Fruit fly (Drosophila melanogaster) whole organism, prepupa: Measurements from ENCODE around the gene Wdr59.

Experiments
- CG10631 ChIP-seq: fragments of 200-800 bp; sonication (Bioruptor generic); optimal IDR thresholded peaks from 2 replicates; lab custom pipeline; 2016; ENCODE audit warnings: missing biosample characterization, missing genetic modification characterization
- CG10669 ChIP-seq: fragments of 200-800 bp; sonication (Bioruptor generic); optimal IDR thresholded peaks from 3 replicates; lab custom pipeline; 2018; ENCODE audit warnings: missing biosample characterization, mild to moderate bottlenecking, missing genetic modification characterization, moderate library complexity
- CG11762 ChIP-seq: fragments of 200-800 bp; sonication (Bioruptor generic); optimal IDR thresholded peaks from 3 replicates; lab custom pipeline; 2016; ENCODE audit warnings: missing biosample characterization, missing genetic modification characterization; ENCODE audit not compliant: insufficient read depth
- CG11902 ChIP-seq: fragments of 200-800 bp; sonication (Bioruptor generic); optimal IDR thresholded peaks from 3 replicates; lab custom pipeline; 2016; ENCODE audit warnings: missing biosample characterization, missing genetic modification characterization
- CG1621 ChIP-seq: fragments of 200-800 bp; sonication (Bioruptor generic); optimal IDR thresholded peaks from 3 replicates; lab custom pipeline; 2018; ENCODE audit warnings: missing biosample characterization, mild to moderate bottlenecking, missing genetic modification characterization
- CG16779 ChIP-seq: fragments of 200-800 bp; sonication (Bioruptor generic); optimal IDR thresholded peaks from 3 replicates; lab custom pipeline; 2017; ENCODE audit warnings: missing biosample characterization, mild to moderate bottlenecking, missing genetic modification characterization
- CG3032 ChIP-seq: fragments of 200-800 bp; optimal IDR thresholded peaks from 2 replicates; lab custom pipeline; 2019; ENCODE audit warnings: missing biosample characterization, mild to moderate bottlenecking, missing genetic modification characterization, moderate library complexity
- CG31627 ChIP-seq: fragments of 200-800 bp; sonication (Bioruptor generic); optimal IDR thresholded peaks from 3 replicates; lab custom pipeline; 2016; ENCODE audit warnings: missing biosample characterization, missing genetic modification characterization
- CG32006 ChIP-seq: fragments of 200-800 bp; sonication (Bioruptor generic); optimal IDR thresholded peaks from 3 replicates; lab custom pipeline; 2017; ENCODE audit warnings: missing biosample characterization, mild to moderate bottlenecking, missing genetic modification characterization
- CG34406 ChIP-seq: fragments of 200-800 bp; sonication (Bioruptor generic); optimal IDR thresholded peaks from 3 replicates; lab custom pipeline; 2016; ENCODE audit warnings: missing biosample characterization, missing genetic modification characterization
- CG3919 ChIP-seq: fragments of 200-800 bp; sonication (Bioruptor generic); optimal IDR thresholded peaks from 3 replicates; lab custom pipeline; 2016; ENCODE audit warnings: missing biosample characterization, missing genetic modification characterization
- CG4318 ChIP-seq: fragments of 200-800 bp; sonication (Bioruptor generic); optimal IDR thresholded peaks from 3 replicates; lab custom pipeline; 2017; ENCODE audit warnings: missing biosample characterization, mild to moderate bottlenecking, missing genetic modification characterization
- CG6163 ChIP-seq: fragments of 200-800 bp; sonication (Bioruptor generic); IDR thresholded peaks from 3 replicates; pipeline ENCODE4 v1.3.6; 2022; ENCODE audit warnings: missing biosample characterization, missing genetic modification characterization
- CG6792 ChIP-seq: fragments of 200-800 bp; sonication (Bioruptor generic); optimal IDR thresholded peaks from 3 replicates; lab custom pipeline; 2016; ENCODE audit warnings: missing biosample characterization, missing genetic modification characterization
- CG6808 ChIP-seq: fragments of 200-800 bp; sonication (Bioruptor generic); optimal IDR thresholded peaks from 3 replicates; lab custom pipeline; 2017; ENCODE audit warnings: missing biosample characterization, missing genetic modification characterization, mild to moderate bottlenecking, moderate library complexity, missing genetic modification reagents
- CG6854 ChIP-seq: fragments of 200-800 bp; sonication (Bioruptor generic); optimal IDR thresholded peaks from 2 replicates; lab custom pipeline; 2017; ENCODE audit warnings: missing biosample characterization, mild to moderate bottlenecking, missing genetic modification characterization
- CG7368 ChIP-seq: fragments of 200-800 bp; sonication (Bioruptor generic); optimal IDR thresholded peaks from 3 replicates; lab custom pipeline; 2016; ENCODE audit warnings: missing biosample characterization, missing genetic modification characterization
- CG9139 ChIP-seq: fragments of 200-800 bp; sonication (Bioruptor generic); optimal IDR thresholded peaks from 3 replicates; lab custom pipeline; 2017; ENCODE audit warnings: missing biosample characterization, mild to moderate bottlenecking, missing genetic modification characterization
- Eip75B ChIP-seq: fragments of 200-800 bp; sonication (Bioruptor generic); optimal IDR thresholded peaks from 3 replicates; lab custom pipeline; 2016; ENCODE audit warnings: missing biosample characterization, missing genetic modification characterization
- Eip78C ChIP-seq: fragments of 200-800 bp; sonication (Bioruptor generic); peaks from one replicate; lab custom pipeline; 2016; ENCODE audit warnings: missing biosample characterization, missing genetic modification characterization
- Eip93F ChIP-seq: fragments of 200-800 bp; sonication (Bioruptor generic); optimal IDR thresholded peaks from 2 replicates; lab custom pipeline; 2016; ENCODE audit warnings: missing biosample characterization, mild to moderate bottlenecking, missing genetic modification characterization
- Ets21C ChIP-seq: fragments of 200-800 bp; sonication (Bioruptor generic); optimal IDR thresholded peaks from 3 replicates; lab custom pipeline; 2016; ENCODE audit warnings: missing biosample characterization, missing genetic modification characterization
- Ets96B ChIP-seq: fragments of 200-800 bp; optimal IDR thresholded peaks from 2 replicates; lab custom pipeline; 2019; ENCODE audit warnings: missing biosample characterization, mild to moderate bottlenecking, missing genetic modification characterization, moderate library complexity
- Gug ChIP-seq: fragments of 200-800 bp; sonication (Bioruptor generic); IDR thresholded peaks from 2 replicates; pipeline ENCODE4 v1.3.6; 2022; ENCODE audit warnings: missing biosample characterization, missing genetic modification characterization
- Hr38 ChIP-seq: sonication (Bioruptor generic); optimal IDR thresholded peaks from 2 replicates; lab custom pipeline; 2016; ENCODE audit warnings: missing biosample characterization, missing genetic modification characterization
- Hr39 ChIP-seq: fragments of 200-800 bp; sonication (Bioruptor generic); optimal IDR thresholded peaks from 2 replicates; lab custom pipeline; 2016; ENCODE audit warnings: missing biosample characterization, missing genetic modification characterization
- Hr4 ChIP-seq: fragments of 200-800 bp; sonication (Bioruptor generic); optimal IDR thresholded peaks from 3 replicates; lab custom pipeline; 2016; ENCODE audit warnings: missing biosample characterization, missing genetic modification characterization
- Met ChIP-seq: fragments of 200-800 bp; sonication (Bioruptor generic); optimal IDR thresholded peaks from 3 replicates; lab custom pipeline; 2016; ENCODE audit warnings: missing biosample characterization, missing genetic modification characterization
- Smox ChIP-seq: fragments of 200-800 bp; sonication (Bioruptor generic); optimal IDR thresholded peaks from 3 replicates; lab custom pipeline; 2016; ENCODE audit warnings: missing biosample characterization, missing genetic modification characterization
- Sox102F ChIP-seq: fragments of 200-800 bp; sonication (Bioruptor generic); optimal IDR thresholded peaks from 2 replicates; lab custom pipeline; 2016; ENCODE audit warnings: missing biosample characterization, mild to moderate bottlenecking, missing genetic modification characterization
- achi ChIP-seq: fragments of 200-800 bp; sonication (Bioruptor generic); optimal IDR thresholded peaks from 3 replicates; lab custom pipeline; 2016; ENCODE audit warnings: missing biosample characterization, missing genetic modification characterization
- acj6 ChIP-seq: fragments of 200-800 bp; sonication (Bioruptor generic); optimal IDR thresholded peaks from 3 replicates; lab custom pipeline; 2016; ENCODE audit warnings: missing biosample characterization, missing genetic modification characterization
- dac ChIP-seq: fragments of 200-800 bp; sonication (Bioruptor generic); optimal IDR thresholded peaks from 2 replicates; lab custom pipeline; 2017; ENCODE audit warnings: missing biosample characterization, mild to moderate bottlenecking, missing genetic modification characterization
- dsx ChIP-seq: fragments of 200-800 bp; optimal IDR thresholded peaks from 3 replicates; lab custom pipeline; 2019; ENCODE audit warnings: missing biosample characterization, mild to moderate bottlenecking, missing genetic modification characterization, moderate library complexity; ENCODE audit not compliant: poor library complexity, severe bottlenecking
- eg ChIP-seq: fragments of 200-800 bp; sonication (Bioruptor generic); IDR thresholded peaks from 3 replicates; pipeline ENCODE4 v1.3.6; 2022; ENCODE audit warnings: missing biosample characterization, missing genetic modification characterization
- fd59A ChIP-seq: fragments of 200-800 bp; sonication (Bioruptor generic); optimal IDR thresholded peaks from 2 replicates; lab custom pipeline; 2017; ENCODE audit warnings: missing biosample characterization, mild to moderate bottlenecking, missing genetic modification characterization, missing genetic modification reagents
- fkh ChIP-seq: fragments of 200-800 bp; sonication (Bioruptor generic); optimal IDR thresholded peaks from 3 replicates; lab custom pipeline; 2017; ENCODE audit warnings: missing biosample characterization, mild to moderate bottlenecking, missing genetic modification characterization, moderate library complexity
- net ChIP-seq: fragments of 200-800 bp; sonication (Bioruptor generic); optimal IDR thresholded peaks from 3 replicates; lab custom pipeline; 2016; ENCODE audit warnings: missing biosample characterization, missing genetic modification characterization
- salr ChIP-seq, 2 experiments: fragments of 200-800 bp; sonication (Bioruptor generic); optimal IDR thresholded peaks; 3 replicates each; lab custom pipeline; 2016 to 2018; ENCODE audit warnings: missing biosample characterization in 2 of 2, missing genetic modification characterization in 2 of 2, mild to moderate bottlenecking in 1 of 2
- spab ChIP-seq: fragments of 200-800 bp; sonication (Bioruptor generic); optimal IDR thresholded peaks from 2 replicates; lab custom pipeline; 2017; ENCODE audit warnings: missing biosample characterization, mild to moderate bottlenecking, missing genetic modification characterization, missing genetic modification reagents
- ss ChIP-seq, 2 experiments: fragments of 200-800 bp; sonication (Bioruptor generic); optimal IDR thresholded peaks; 2 replicates in 1 of 2; 3 replicates in 1 of 2; lab custom pipeline; 2017 to 2018; ENCODE audit warnings: mild to moderate bottlenecking in 2 of 2, missing biosample characterization in 2 of 2, missing genetic modification characterization in 2 of 2, moderate library complexity in 1 of 2
- svp ChIP-seq: fragments of 200-800 bp; sonication (Bioruptor generic); peaks from one replicate; lab custom pipeline; 2016; ENCODE audit warnings: missing biosample characterization, missing genetic modification characterization
- vri ChIP-seq: fragments of 200-800 bp; sonication (Bioruptor generic); optimal IDR thresholded peaks from 3 replicates; lab custom pipeline; 2016; ENCODE audit warnings: missing biosample characterization, mild to moderate bottlenecking, missing genetic modification characterization

Wdr59 gene

DNA sequence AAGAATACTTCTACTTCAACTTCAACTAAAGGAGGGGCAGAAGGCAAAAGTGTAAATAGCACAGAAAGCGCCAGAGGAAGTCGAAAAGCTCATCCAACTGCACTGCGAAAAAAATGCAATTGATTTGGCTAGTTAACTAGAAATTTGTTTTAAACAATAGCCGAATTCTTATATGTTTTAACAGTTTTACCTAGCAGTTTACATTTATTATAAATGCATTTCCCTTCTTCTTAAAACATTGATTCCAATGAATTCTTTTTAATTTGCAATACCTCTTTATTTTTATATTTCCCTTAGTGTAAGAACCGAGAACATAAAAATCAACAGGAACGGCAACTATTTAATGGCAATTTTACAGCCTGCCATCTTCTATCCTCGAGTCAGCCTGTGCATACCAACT, 42.9 kb upstream of the Wdr59 start:
- TF ChIP-seq net (GFP tag; lab: Kevin White, UChicago) (no peak), CG6808 (peak; percentile 37), Eip75B (GFP tag; lab: Kevin White, UChicago) (peak; percentile 46), CG1621 (no peak), ss (GFP tag; optimal IDR thresholded peaks at IDR 0.05; lab: Kevin White, UChicago) (peak; percentile 13 to 27), Hr4 (GFP tag; lab: Kevin White, UChicago) (peak; percentile 0), Gug (GFP tag; lab: Robert Waterston, UW) (no peak), CG10669 (GFP tag; lab: Kevin White, UChicago) (peak; percentile 49), CG3032 (tag; lab: Kevin White, UChicago) (peak; percentile 59), Ets96B (peak; percentile 58), CG6163 (GFP tag; lab: Robert Waterston, UW) (0 out of 3 replicates have a peak, but pooled peaks have one; percentile 30), spab (GFP tag; lab: Kevin White, UChicago) (peak; percentile 33), CG34406 (no peak), CG9139 (GFP tag; lab: Kevin White, UChicago) (no peak), Sox102F (GFP tag; lab: Kevin White, UChicago) (no peak), achi (peak; percentile 13), salr (GFP tag; optimal IDR thresholded peaks at IDR 0.05; lab: Kevin White, UChicago) (no peak), CG10631 (GFP tag; lab: Kevin White, UChicago) (peak; percentile 34), dsx (GFP tag; lab: Kevin White, UChicago) (peak; percentile 57), CG3919 (GFP tag; lab: Kevin White, UChicago) (peak; percentile 41), Eip78C (GFP tag; lab: Kevin White, UChicago) (peak; percentile 83)

dm6 chr2L:11049723-11050122, 41.5 kb upstream of the Wdr59 start:
- TF ChIP-seq CG3032 (tag; lab: Kevin White, UChicago) (no peak), dsx (GFP tag; lab: Kevin White, UChicago) (no peak), Met (no peak), Sox102F (GFP tag; lab: Kevin White, UChicago) (no peak), Ets21C (GFP tag; lab: Kevin White, UChicago) (no peak), Hr39 (no peak), Hr38 (GFP tag; lab: Kevin White, UChicago) (no peak), dac (GFP tag; lab: Kevin White, UChicago) (no peak)

- peak; percentile 31 for TF ChIP-seq acj6 (GFP tag; lab: Kevin White, UChicago)
- TF ChIP-seq Smox (GFP tag; lab: Kevin White, UChicago) = peak; percentile 22
- no peak for TF ChIP-seq CG16779 (tag; lab: Kevin White, UChicago)
- TF ChIP-seq Eip93F = no peak
- no peak for TF ChIP-seq CG11902 (GFP tag; lab: Kevin White, UChicago)
- TF ChIP-seq CG11762 (GFP tag; lab: Kevin White, UChicago) = no peak
- TF ChIP-seq CG9139 (GFP tag; lab: Kevin White, UChicago) = peak; percentile 24
- peak; percentile 23 for TF ChIP-seq CG31627 (GFP tag; lab: Kevin White, UChicago)
- TF ChIP-seq Hr4 (GFP tag; lab: Kevin White, UChicago) = no peak
- TF ChIP-seq CG32006 = no peak
- 0 out of 3 replicates have a peak, but pooled peaks have one; percentile 25 for TF ChIP-seq eg
- TF ChIP-seq svp (GFP tag; lab: Kevin White, UChicago) = peak; percentile 58
- no peak for TF ChIP-seq CG4318 (GFP tag; lab: Kevin White, UChicago)
- no peak for TF ChIP-seq salr (GFP tag; optimal IDR thresholded peaks at IDR 0.05; lab: Kevin White, UChicago)
- TF ChIP-seq CG6854 (GFP tag; lab: Kevin White, UChicago) = no peak
- TF ChIP-seq Ets21C (GFP tag; lab: Kevin White, UChicago) = no peak
- peak in 1 of 2 experiments; percentile 96 for TF ChIP-seq ss (GFP tag; optimal IDR thresholded peaks at IDR 0.05; lab: Kevin White, UChicago)
- TF ChIP-seq CG1621 = peak; percentile 40
- TF ChIP-seq Ets96B = peak; percentile 54
- peak; percentile 17 for TF ChIP-seq CG10631 (GFP tag; lab: Kevin White, UChicago)
- TF ChIP-seq CG6808 = peak; percentile 34
- peak; percentile 45 for TF ChIP-seq Eip75B (GFP tag; lab: Kevin White, UChicago)
- TF ChIP-seq Eip78C (GFP tag; lab: Kevin White, UChicago) = peak; percentile 91
- TF ChIP-seq Gug (GFP tag; lab: Robert Waterston, UW) = no peak
- no peak for TF ChIP-seq dac (GFP tag; lab: Kevin White, UChicago)
- peak; percentile 24 for TF ChIP-seq fd59A (GFP tag; lab: Kevin White, UChicago)
- peak; percentile 23 for TF ChIP-seq CG6792 (GFP tag; lab: Kevin White, UChicago)
- TF ChIP-seq vri = no peak
- TF ChIP-seq CG7368 = no peak
- TF ChIP-seq spab (GFP tag; lab: Kevin White, UChicago) = no peak
- TF ChIP-seq fkh (GFP tag; lab: Kevin White, UChicago) = no peak
Measured at dm6 chr2L:11051644-11052492, 39.4 kb upstream of the Wdr59 start.
